Fruit fly (Drosophila melanogaster): ENCODE data around the gene CG40470.

Gene CG40470

DNA sequence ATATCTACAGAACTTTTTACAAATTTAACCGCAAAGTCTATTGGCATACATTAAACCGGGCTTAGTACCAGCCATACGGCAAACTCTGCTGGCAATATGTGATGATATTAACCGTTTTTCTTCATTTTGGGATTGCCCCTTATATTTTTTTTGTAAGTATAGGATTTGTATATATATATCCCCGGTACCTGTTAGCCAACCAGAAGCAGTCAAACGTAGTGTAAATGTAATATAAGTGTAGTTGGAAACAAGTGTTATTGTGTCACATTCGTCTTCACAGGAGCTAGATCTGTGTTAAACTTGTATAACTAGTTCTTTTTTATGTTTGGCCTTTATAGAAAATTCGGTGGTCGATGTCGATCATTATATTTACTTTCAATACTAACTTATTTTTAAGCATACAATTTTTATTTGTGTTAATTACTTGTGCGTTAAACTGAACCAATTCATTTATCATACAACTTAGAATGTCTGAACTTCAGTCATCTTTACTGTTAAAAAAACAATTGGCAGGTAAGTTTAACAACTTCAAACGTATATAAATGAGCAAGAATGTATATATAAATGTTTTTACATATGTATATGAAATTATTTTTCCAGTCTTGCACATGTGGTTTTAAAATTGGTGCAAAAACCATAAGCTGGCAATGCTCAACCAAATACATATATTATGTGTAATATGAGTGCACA, 42.1 kb upstream of the CG40470 start, which contains the start of gene CG40045 (continued):
- TF ChIP-seq cas (GFP tag; IDR thresholded peaks at IDR 0.05) (no peak), insv (GFP tag; optimal IDR thresholded peaks at IDR 0.05) (no peak), HLH54F (GFP tag; optimal IDR thresholded peaks at IDR 0.05) (no peak), CG4854 (GFP tag; optimal IDR thresholded peaks at IDR 0.05) (no peak), CG2199 (GFP tag; IDR thresholded peaks at IDR 0.05) (no peak; the same call in 2 of the 3 replicates), Fer1 (GFP tag; optimal IDR thresholded peaks at IDR 0.05) (no peak), BEAF-32 (GFP tag; optimal IDR thresholded peaks at IDR 0.05) (peak; percentile 30), Bgb (GFP tag; IDR thresholded peaks at IDR 0.05; ENCODE audit: partially characterized antibody) (no peak), seq (GFP tag; IDR thresholded peaks at IDR 0.05) (no peak), Oli (tag; optimal IDR thresholded peaks at IDR 0.05) (no peak), CG18599 (GFP tag; optimal IDR thresholded peaks at IDR 0.05) (no peak), Sox102F (GFP tag; optimal IDR thresholded peaks at IDR 0.05) (no peak), crp (GFP tag; optimal IDR thresholded peaks at IDR 0.05) (no peak), CG13624 (GFP tag; optimal IDR thresholded peaks at IDR 0.05) (no peak), BtbVII (GFP tag; optimal IDR thresholded peaks at IDR 0.05) (no peak), ems (GFP tag; optimal IDR thresholded peaks at IDR 0.05) (no peak), gsb (GFP tag; IDR thresholded peaks at IDR 0.05) (no peak), twi (tag; optimal IDR thresholded peaks at IDR 0.05) (no peak), CG4730 (GFP tag; IDR thresholded peaks at IDR 0.05) (no peak), Rx (GFP tag; IDR thresholded peaks at IDR 0.05) (no peak), TFAM (GFP tag; optimal IDR thresholded peaks at IDR 0.05) (no peak), CG4424 (GFP tag; optimal IDR thresholded peaks at IDR 0.05) (no peak), CG2120 (GFP tag; optimal IDR thresholded peaks at IDR 0.05) (no peak), CG18476 (GFP tag; optimal IDR thresholded peaks at IDR 0.05) (no peak), Sry-δ (GFP tag; optimal IDR thresholded peaks at IDR 0.05) (no peak), CG5953 (GFP tag; IDR thresholded peaks at IDR 0.05) (no peak), Camta (GFP tag; optimal IDR thresholded peaks at IDR 0.05) (no peak), CG3838 (GFP tag; optimal IDR thresholded peaks at IDR 0.05) (no peak), grn (GFP tag; optimal IDR thresholded peaks at IDR 0.05) (no peak), CG1792 (GFP tag; optimal IDR thresholded peaks at IDR 0.05) (no peak), CG8359 (GFP tag; optimal IDR thresholded peaks at IDR 0.05; ENCODE audit: borderline replicate concordance) (no peak), CG16815 (GFP tag; optimal IDR thresholded peaks at IDR 0.05) (no peak), CG2889 (GFP tag; IDR thresholded peaks at IDR 0.05) (no peak), CG2202 (tag; optimal IDR thresholded peaks at IDR 0.05) (no peak), sc (optimal IDR thresholded peaks at IDR 0.05) (no peak), sc (GFP tag; optimal IDR thresholded peaks at IDR 0.05) (no peak), ewg (GFP tag; optimal IDR thresholded peaks at IDR 0.05) (no peak), CG17361 (GFP tag; IDR thresholded peaks at IDR 0.05) (peak; percentile 62; the same call in 2 of the 3 replicates), CG7556 (GFP tag; optimal IDR thresholded peaks at IDR 0.05) (no peak), sens (GFP tag) (peak; percentile 34), fru (optimal IDR thresholded peaks at IDR 0.05) (no peak), CG13296 (GFP tag; optimal IDR thresholded peaks at IDR 0.05) (no peak), Hand (GFP tag; optimal IDR thresholded peaks at IDR 0.05) (no peak), schlank (tag; optimal IDR thresholded peaks at IDR 0.05) (no peak), CTCF (GFP tag; optimal IDR thresholded peaks at IDR 0.05) (no peak), CoRest (tag; optimal IDR thresholded peaks at IDR 0.05) (peak; percentile 34), Ada2b (GFP tag; IDR thresholded peaks at IDR 0.05) (no peak), pita (GFP tag; optimal IDR thresholded peaks at IDR 0.05) (no peak), aop (GFP tag; IDR thresholded peaks at IDR 0.05) (no peak), hb (GFP tag; IDR thresholded peaks at IDR 0.05; ENCODE audit: partially characterized antibody) (no peak), CG12104 (GFP tag; optimal IDR thresholded peaks at IDR 0.05) (no peak), Ets97D (GFP tag; optimal IDR thresholded peaks at IDR 0.05) (peak; percentile 21)
